Worm (Caenorhabditis elegans): Measurements from ENCODE around the gene thn-5.
"Not testable (repeated sequence)": the region's sequence is repeated elsewhere in the genome, so short reads cannot be mapped to it uniquely, and the experiment has no call there.

thn-5 gene

DNA sequence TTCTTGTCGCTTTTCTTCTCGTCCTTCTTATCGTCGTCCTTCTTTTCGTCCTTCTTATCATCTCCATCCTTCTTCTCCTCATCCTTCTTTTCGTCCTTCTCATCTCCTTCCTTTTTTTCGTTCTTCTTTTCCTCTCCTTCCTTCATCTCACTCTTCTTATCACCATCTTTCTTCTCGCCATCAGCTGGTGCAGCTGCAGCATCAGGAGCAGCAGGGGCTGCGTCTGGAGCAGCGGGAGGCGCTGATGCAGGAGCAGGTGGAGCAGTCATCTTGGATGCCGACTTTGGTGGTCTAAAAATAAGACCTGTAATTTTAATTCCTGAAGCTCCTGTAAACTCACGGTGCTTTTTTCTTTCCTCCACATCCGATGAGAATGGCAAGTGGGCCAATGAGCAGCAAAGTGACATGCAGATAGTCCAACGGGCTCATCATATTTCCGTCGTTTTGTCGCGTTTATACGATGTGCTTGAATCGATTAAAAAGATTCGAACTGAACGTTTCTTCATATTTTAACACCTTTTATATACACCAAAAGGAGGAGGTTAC is 5.3 kb upstream of the thn-5 start, which contains the start of gene cylc-1:
Gene cylc-1 (minus strand): TSS at position 496 of the 546 bp plus-strand sequence.
- not testable (repeated sequence) for TF ChIP-seq ZK546.5, snpc-4, zag-1 (tag; optimal IDR thresholded peaks at IDR 0.05)

DNA sequence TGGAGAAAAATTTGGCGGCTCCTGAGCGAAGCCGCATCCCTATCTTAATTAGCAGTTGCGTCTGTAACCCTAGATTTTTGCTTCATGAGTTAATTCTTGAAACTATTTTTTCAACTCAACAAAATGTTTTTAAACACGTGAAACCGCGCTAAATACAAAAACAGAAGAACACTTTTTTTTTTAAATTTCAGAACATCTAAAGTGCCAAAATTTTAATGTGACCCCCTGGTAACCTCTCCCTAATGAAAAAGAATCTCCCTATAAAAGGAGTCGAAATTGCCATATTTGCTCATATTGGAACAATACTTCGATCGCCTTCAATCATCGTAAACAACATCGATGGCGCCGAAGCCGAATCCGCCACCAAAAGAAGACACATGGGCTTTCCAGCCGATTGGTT is 4.1 kb upstream of the thn-5 start, which contains the start of gene nsph-4.1:
Gene nsph-4.1 (plus strand): TSS at position 301 of the 400 bp plus-strand sequence.
- TF ChIP-seq nhr-23, daf-12, ZK546.5 (tag; optimal IDR thresholded peaks at IDR 0.05): not testable (repeated sequence)

DNA sequence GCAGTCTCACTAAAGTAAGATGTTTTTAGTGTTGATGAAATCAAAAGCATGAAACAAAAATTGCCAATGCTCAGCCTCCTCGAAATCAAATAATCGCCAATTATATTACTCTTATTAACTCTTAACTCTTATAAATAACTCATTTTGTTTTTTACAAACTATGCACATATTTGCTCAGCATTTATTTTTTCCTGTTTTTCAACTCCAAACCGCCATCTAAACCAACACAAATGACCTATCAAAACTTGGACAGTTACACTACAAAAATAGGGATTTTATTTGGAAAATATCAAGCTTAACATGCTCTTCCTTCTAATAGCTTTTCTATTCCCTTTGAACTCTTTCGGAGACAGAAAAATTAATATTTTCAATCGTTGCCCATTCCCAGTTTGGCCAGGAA is 2.0 kb upstream of the thn-5 start, which contains the start of gene thn-6:
Gene thn-6 (plus strand): TSS at position 301 of the 400 bp plus-strand sequence.
- TF ChIP-seq unc-39 (tag; optimal IDR thresholded peaks at IDR 0.05) (no peak), fos-1 (tag; optimal IDR thresholded peaks at IDR 0.05) (no peak), nhr-77 (tag; optimal IDR thresholded peaks at IDR 0.05) (no peak), nhr-67 (tag; optimal IDR thresholded peaks at IDR 0.05) (no peak), nhr-28 (tag; optimal IDR thresholded peaks at IDR 0.05) (no peak), elt-1 (tag; optimal IDR thresholded peaks at IDR 0.05) (no peak), nhr-43 (tag; optimal IDR thresholded peaks at IDR 0.05; ENCODE audit: poor library complexity, severe bottlenecking) (no peak), nhr-76 (tag; optimal IDR thresholded peaks at IDR 0.05) (no peak)

DNA sequence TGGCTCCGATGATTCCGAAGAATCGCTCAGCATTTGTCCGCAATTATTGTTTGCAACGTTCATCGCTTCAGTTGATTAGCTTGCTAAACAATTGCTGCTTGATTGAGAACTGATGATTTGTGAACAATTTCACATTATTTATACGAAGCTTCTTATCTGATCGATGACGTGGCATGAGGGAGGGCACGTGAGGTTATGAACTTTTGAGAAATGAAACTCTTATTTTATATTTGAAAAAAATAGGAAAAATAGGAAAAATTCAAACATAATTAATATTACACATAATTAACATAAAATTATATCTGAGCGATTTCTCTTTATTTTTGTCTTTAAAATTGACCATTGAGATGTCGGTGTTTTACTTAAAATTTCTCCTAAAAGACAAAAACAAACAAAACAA is 24.0 kb downstream of the thn-5 start, which contains the start of gene F36H12.10:
Gene F36H12.10 (minus strand): TSS at position 101 of the 400 bp plus-strand sequence.
- not testable (repeated sequence) for TF ChIP-seq nhr-23, elt-2, lsy-12 (tag; optimal IDR thresholded peaks at IDR 0.05)

DNA sequence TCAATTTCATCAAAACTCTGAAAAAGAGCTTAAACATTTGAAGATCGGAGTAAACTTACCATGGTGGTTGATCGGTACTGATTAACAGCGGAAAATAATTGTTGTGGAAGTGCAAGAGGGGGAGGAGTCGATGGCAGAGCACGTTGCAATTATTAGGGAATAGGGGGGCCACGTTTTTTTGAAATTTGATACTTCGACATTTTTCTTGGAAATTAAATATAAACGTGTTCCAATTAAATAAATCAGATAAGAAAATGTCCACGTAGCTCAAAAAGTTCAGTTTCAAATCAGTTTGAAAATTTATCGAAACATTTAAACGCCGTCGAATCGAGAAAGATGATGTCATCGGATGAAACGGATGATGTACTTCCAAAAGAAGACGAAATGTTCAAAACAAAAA is 26.1 kb downstream of the thn-5 start, which contains the start of gene F36H12.9:
Gene F36H12.9 (plus strand): TSS at position 301 of the 400 bp plus-strand sequence.
- TF ChIP-seq tbx-2 (tag; optimal IDR thresholded peaks at IDR 0.05); hmg-11 (tag; optimal IDR thresholded peaks at IDR 0.05); nfya-1 (tag; optimal IDR thresholded peaks at IDR 0.05; ENCODE audit: insufficient read depth): not testable (repeated sequence)

DNA sequence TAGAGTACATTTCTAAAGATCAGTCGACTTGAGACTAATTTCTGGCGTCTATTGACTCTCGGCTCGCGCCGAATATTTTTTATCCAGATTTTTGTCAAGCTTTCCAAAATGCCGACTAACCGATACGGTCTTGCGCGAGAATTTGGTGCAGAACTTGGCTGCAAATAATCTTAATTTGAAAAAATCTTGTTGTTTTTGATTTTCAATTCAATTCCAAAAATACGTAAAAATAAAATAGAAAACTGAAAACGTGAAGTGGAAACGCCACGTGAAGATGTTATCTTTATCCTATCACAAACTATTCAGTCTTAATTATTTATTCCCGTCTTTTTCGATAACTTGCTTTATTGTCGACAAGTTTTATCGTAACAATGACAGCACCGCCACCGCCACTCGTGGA is 27.8 kb downstream of the thn-5 start, which contains the start of gene ttbk-2.1:
Gene ttbk-2.1 (plus strand): TSS at position 301 of the 400 bp plus-strand sequence.
- not testable (repeated sequence) for TF ChIP-seq egl-27, nhr-23, jun-1 (tag; optimal IDR thresholded peaks at IDR 0.05)

DNA sequence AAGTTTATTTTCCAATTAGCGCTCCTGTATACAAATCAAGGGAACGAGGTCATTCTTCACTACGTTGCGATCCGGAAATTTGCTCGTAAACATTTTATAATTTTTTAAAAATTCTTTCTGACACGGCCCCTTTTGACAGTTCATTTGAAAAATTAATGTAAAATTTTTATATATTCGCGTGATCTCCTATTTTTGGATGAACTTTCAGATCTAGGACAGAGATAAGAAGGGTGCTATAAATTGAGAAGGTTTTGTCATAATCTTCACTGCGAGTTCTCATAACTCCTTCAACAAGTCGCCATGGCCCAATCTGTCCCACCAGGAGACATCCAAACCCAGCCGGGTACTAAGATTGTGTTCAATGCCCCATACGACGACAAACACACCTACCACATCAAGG is 29.7 kb downstream of the thn-5 start, which contains the start of gene msp-19:
Gene msp-19 (plus strand): TSS at position 301 of the 400 bp plus-strand sequence.
- not testable (repeated sequence) for TF ChIP-seq ceh-82, nhr-28, nhr-77 (tag; optimal IDR thresholded peaks at IDR 0.05)

DNA sequence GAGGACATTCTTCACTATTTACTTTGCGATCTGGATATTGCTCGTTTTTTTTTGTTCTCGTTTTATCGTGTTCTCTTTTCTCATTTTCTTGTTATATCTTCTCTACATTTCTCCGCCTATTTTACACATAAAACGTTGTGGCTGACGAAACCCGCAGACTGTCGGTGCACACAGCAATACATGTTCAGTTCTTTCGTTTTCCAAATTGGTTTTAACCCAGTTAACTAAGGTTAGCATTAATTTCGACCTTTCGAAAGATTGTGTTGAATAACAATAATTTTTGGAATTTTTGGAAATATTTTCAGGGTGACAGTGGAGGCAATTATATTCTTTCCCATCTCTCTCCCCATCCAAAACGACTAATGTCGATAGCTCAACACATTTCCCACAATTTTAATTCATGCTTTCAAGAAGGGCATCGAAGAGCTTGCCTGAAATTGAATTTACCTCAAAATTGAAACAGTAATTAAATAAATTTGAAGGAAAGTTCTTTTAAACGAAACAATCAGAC is 34.1 kb downstream of the thn-5 start:
- TF ChIP-seq ama-1 (optimal IDR thresholded peaks at IDR 0.05): peak; percentile 70
- peak; percentile 15 for TF ChIP-seq snpc-4 (tag; optimal IDR thresholded peaks at IDR 0.05)

DNA sequence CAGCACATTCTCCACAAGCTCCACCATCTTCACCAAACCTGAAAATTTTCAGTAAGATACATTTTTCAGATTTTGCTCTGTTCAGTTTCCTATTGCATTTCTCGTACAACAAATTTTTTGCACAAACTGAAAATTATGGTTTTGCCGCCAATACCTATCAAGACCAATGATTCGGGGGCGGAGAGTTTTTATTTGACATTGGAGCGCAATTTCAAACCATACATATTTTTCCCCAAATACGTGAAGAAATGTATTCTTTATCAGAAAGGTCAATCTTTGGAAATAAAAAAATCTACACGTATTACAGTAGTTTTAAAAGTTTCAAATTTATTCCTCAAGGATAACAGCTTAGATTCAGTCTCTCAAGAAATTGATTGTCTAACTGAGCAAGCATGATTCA is 35.8 kb downstream of the thn-5 start, which contains the start of gene F36H12.5:
Gene F36H12.5 (plus strand): TSS at position 301 of the 400 bp plus-strand sequence.
- TF ChIP-seq nhr-76 (tag; optimal IDR thresholded peaks at IDR 0.05): no peak
- TF ChIP-seq elt-3 (tag; optimal IDR thresholded peaks at IDR 0.05): no peak
- no peak for TF ChIP-seq ama-1 (optimal IDR thresholded peaks at IDR 0.05)
- TF ChIP-seq nhr-67 (tag; optimal IDR thresholded peaks at IDR 0.05): no peak
- no peak for TF ChIP-seq ceh-82 (tag; optimal IDR thresholded peaks at IDR 0.05)
- TF ChIP-seq unc-62 (GFP tag; optimal IDR thresholded peaks at IDR 0.05): no peak
- TF ChIP-seq eor-1 (tag; optimal IDR thresholded peaks at IDR 0.05): no peak
- TF ChIP-seq nhr-25 (tag; optimal IDR thresholded peaks at IDR 0.05): no peak
- TF ChIP-seq aly-2 (tag; optimal IDR thresholded peaks at IDR 0.05): no peak
- TF ChIP-seq nhr-28 (tag; optimal IDR thresholded peaks at IDR 0.05): no peak
- TF ChIP-seq fkh-10 (GFP tag; optimal IDR thresholded peaks at IDR 0.05): no peak
- TF ChIP-seq mml-1 (tag; optimal IDR thresholded peaks at IDR 0.05): no peak
- no peak for TF ChIP-seq nfya-1 (tag; optimal IDR thresholded peaks at IDR 0.05; ENCODE audit: insufficient read depth)
